Worm (Caenorhabditis elegans): ENCODE results near the gene C14A11.6.
A peak's percentile ranks its signal among the peaks of the same experiment; 100 is the strongest.

C14A11.6 gene

DNA sequence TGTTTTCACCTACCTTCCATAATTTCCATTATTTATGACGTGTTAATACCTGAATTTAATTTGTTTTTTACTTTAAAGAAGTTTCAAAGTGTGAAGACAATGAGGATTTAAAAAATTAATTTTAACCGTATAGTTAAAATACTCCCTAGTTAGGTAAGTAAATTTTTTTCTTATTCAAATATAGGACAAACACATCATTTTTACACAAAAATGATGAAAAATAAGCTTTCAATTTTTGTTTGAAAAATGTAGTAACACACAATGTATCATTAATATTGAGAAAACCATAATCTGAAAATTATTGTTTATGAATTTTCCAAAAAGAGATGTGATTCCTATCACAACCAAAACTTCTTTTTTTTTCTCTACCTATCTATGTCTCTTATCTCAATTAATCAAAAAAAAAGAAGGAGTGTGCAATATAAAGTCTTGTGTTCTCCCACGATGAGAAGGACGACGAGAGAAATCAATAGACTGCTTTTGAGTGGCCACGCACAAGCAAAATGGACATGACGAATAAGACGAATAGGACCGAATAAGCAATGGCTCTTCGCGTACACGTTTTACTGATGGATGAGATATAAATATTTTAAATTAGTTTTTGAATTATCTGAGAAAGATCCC is at the start of gene C14A11.6:
C14A11.6 (minus strand) TSS at position 51 of the 624 bp plus-strand sequence.
- TF ChIP-seq zfh-2 (GFP tag; conservative IDR thresholded peaks at IDR 0.05) (no peak), ceh-27 (GFP tag; optimal IDR thresholded peaks at IDR 0.05) (no peak), somi-1 (GFP tag; optimal IDR thresholded peaks at IDR 0.05) (no peak), snpc-3.4 (tag; optimal IDR thresholded peaks at IDR 0.05) (no peak), cebp-2 (GFP tag; IDR thresholded peaks at IDR 0.05) (no peak), D2030.7 (GFP tag; IDR thresholded peaks at IDR 0.05) (no peak), attf-3 (GFP tag; conservative IDR thresholded peaks at IDR 0.05) (no peak), zim-3 (tag; optimal IDR thresholded peaks at IDR 0.05) (no peak), nhr-80 (tag; optimal IDR thresholded peaks at IDR 0.05) (no peak), C06A6.2 (GFP tag; conservative IDR thresholded peaks at IDR 0.05) (no peak), ztf-28 (GFP tag; IDR thresholded peaks at IDR 0.05) (no peak), hmg-20 (GFP tag; IDR thresholded peaks at IDR 0.05) (no peak), F52B5.7 (tag; optimal IDR thresholded peaks at IDR 0.05) (no peak), ceh-100 (GFP tag; IDR thresholded peaks at IDR 0.05) (no peak), mxl-1 (tag; optimal IDR thresholded peaks at IDR 0.05) (no peak), sptf-2 (GFP tag; optimal IDR thresholded peaks at IDR 0.05) (no peak), nhr-90 (tag; optimal IDR thresholded peaks at IDR 0.05) (no peak)

DNA sequence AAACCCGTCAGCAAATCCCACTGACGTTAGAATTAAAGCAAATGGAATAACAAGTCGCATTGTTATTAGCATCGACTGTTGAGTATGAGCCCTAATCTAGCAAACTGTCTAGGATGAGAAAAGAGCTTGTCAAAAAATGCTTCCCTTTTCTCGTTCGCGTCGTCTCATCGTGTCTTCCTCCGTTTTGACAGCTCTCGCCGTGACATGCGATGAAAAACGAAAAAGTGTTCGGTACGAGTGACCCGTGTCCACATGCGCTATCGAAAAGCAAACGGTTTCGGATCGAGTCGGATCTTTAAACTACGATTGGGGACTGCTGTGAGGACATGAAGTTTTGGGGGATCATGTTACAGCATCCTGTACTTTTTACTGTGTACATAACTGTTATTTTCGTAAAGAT is 48.4 kb upstream of the C14A11.6 start, which contains the start of gene comt-1:
comt-1 (minus strand) TSS at position 101 of the 400 bp plus-strand sequence.
- TF ChIP-seq snpc-1.3 (tag; optimal IDR thresholded peaks at IDR 0.05; ENCODE audit: insufficient read depth) (no peak), hlh-26 (GFP tag; conservative IDR thresholded peaks at IDR 0.05) (no peak), rcor-1 (GFP tag; IDR thresholded peaks at IDR 0.05) (no peak), nhr-90 (tag; optimal IDR thresholded peaks at IDR 0.05) (no peak), pha-4 (tag; optimal IDR thresholded peaks at IDR 0.05) (no peak), Y53G8AR.9 (GFP tag; conservative IDR thresholded peaks at IDR 0.05) (no peak), hlh-12 (tag; optimal IDR thresholded peaks at IDR 0.05) (no peak), ztf-25 (GFP tag; IDR thresholded peaks at IDR 0.05) (no peak), madf-6 (GFP tag; IDR thresholded peaks at IDR 0.05) (no peak)

DNA sequence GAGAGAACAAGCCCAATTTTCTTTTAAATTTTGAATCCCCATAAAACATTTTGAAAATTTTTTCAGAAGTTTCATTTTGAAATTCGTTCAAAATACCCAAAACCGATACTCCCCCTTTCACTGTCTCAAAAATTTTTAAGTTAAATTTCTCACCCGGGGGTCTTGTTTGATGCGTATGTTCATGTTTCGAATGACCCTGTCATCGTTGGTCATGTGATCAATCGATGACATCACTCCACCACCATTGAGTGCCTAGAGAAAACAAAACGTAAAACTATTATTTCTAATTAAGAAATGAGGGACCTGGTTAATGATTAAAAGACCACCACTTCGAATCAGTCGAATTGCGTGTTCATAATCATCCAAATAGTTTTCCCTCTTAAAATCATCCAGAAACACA is 44.4 kb upstream of the C14A11.6 start:
- TF ChIP-seq hsf-1 (GFP tag; IDR thresholded peaks at IDR 0.05): no peak
- TF ChIP-seq lir-1 (GFP tag; conservative IDR thresholded peaks at IDR 0.05): no peak
- TF ChIP-seq T07F8.4 (tag; optimal IDR thresholded peaks at IDR 0.05): no peak
- TF ChIP-seq ztf-28 (GFP tag; IDR thresholded peaks at IDR 0.05): no peak
- no peak for TF ChIP-seq nhr-80 (tag; optimal IDR thresholded peaks at IDR 0.05)
- no peak for TF ChIP-seq egrh-3 (GFP tag; IDR thresholded peaks at IDR 0.05)
- TF ChIP-seq C06A6.2 (GFP tag; conservative IDR thresholded peaks at IDR 0.05): no peak
- no peak for TF ChIP-seq let-607 (tag; optimal IDR thresholded peaks at IDR 0.05)

DNA sequence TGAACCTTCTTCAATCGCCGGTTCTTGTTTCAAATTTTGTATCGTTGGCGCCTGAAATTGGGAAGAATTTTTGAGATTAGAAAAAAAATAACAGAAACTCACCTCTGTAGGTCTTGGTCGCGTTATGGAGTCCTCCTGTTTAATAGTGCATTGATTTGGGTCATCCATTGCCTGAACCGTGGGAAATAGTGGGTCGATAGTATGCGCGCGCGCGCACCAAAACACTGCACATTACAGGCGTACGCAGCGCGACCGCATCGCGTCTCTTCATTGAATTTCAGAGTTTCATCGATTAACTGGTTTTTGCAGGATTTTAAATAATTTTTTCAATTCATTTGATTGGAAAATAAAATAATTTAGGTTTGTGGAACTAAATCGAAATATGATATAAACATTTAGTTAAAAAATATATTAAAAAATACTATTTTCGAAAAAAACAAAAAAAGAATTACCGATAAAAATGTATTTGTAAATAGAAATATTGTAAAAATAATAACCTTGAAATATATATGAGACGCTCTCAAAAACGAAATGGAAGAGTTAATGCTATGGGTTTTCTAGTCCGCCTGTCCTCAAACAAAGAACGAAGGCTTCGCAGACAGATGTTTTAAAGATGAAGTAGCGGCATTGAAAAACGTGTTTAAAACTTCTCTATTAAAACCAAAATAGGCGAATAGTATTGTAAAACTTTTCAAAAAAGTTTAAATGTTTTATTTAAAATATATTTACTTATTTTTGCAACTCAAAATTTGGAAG is 43.3 kb upstream of the C14A11.6 start, which contains the start of gene tra-4:
tra-4 (minus strand) TSS at position 534 of the 756 bp plus-strand sequence.
- TF ChIP-seq dpff-1 (tag; optimal IDR thresholded peaks at IDR 0.05): no peak
- no peak for TF ChIP-seq ceh-91 (GFP tag; IDR thresholded peaks at IDR 0.05)
- TF ChIP-seq madf-3 (GFP tag; IDR thresholded peaks at IDR 0.05): 0 out of 2 replicates have a peak, but pooled peaks have one; percentile 17
